Fruit fly (Drosophila melanogaster): ENCODE data around the gene CG2017.
A peak's percentile ranks its signal among the peaks of the same experiment; 100 is the strongest.

Gene CG2017

dm6 chr3R:5832345-5832981 is 29.7 kb downstream of the CG2017 start (continued):
- no peak for TF ChIP-seq NC2β (GFP tag; optimal IDR thresholded peaks at IDR 0.05)
- TF ChIP-seq CG10543 (GFP tag; optimal IDR thresholded peaks at IDR 0.05), result peak; percentile 21
- TF ChIP-seq ftz-f1 (GFP tag; optimal IDR thresholded peaks at IDR 0.05), result peak; percentile 23
- TF ChIP-seq CG34422 (GFP tag; IDR thresholded peaks at IDR 0.05), result no peak
- peak; percentile 86 for TF ChIP-seq CG34376 (GFP tag; optimal IDR thresholded peaks at IDR 0.05)
- no peak for TF ChIP-seq CG1233 (GFP tag; optimal IDR thresholded peaks at IDR 0.05)
- peak; percentile 87 for TF ChIP-seq exex (tag; optimal IDR thresholded peaks at IDR 0.05)
- no peak for TF ChIP-seq Bdp1 (GFP tag; optimal IDR thresholded peaks at IDR 0.05)
- TF ChIP-seq CG8089 (GFP tag; optimal IDR thresholded peaks at IDR 0.05), result no peak
- no peak for TF ChIP-seq ab (GFP tag; optimal IDR thresholded peaks at IDR 0.05)
- peak; percentile 75 for TF ChIP-seq grn (GFP tag; optimal IDR thresholded peaks at IDR 0.05)
- TF ChIP-seq gcm (GFP tag; optimal IDR thresholded peaks at IDR 0.05), result no peak
- TF ChIP-seq CG9215 (GFP tag; IDR thresholded peaks at IDR 0.05), result no peak
- no peak for TF ChIP-seq CG9437 (GFP tag; optimal IDR thresholded peaks at IDR 0.05)
- TF ChIP-seq CG32772 (GFP tag; IDR thresholded peaks at IDR 0.05), result no peak
- no peak for TF ChIP-seq CG8944 (GFP tag; optimal IDR thresholded peaks at IDR 0.05)

- TF ChIP-seq CG16779 (GFP tag; IDR thresholded peaks at IDR 0.05), result no peak
- TF ChIP-seq CG6813 (GFP tag; optimal IDR thresholded peaks at IDR 0.05), result no peak
- peak; percentile 2 for TF ChIP-seq sug (tag; optimal IDR thresholded peaks at IDR 0.05)
- peak; percentile 86 for TF ChIP-seq Adf1 (GFP tag; IDR thresholded peaks at IDR 0.05)
- TF ChIP-seq CG11504 (tag; optimal IDR thresholded peaks at IDR 0.05), result no peak
- no peak for TF ChIP-seq CG17328 (GFP tag; IDR thresholded peaks at IDR 0.05)
- no peak for TF ChIP-seq chn (GFP tag; optimal IDR thresholded peaks at IDR 0.05)
- no peak for TF ChIP-seq CG1233 (GFP tag; optimal IDR thresholded peaks at IDR 0.05)
- TF ChIP-seq NFAT (GFP tag; IDR thresholded peaks at IDR 0.05), result 0 out of 2 replicates have a peak, but pooled peaks have one; percentile 5
- no peak for TF ChIP-seq Bgb (GFP tag; IDR thresholded peaks at IDR 0.05; ENCODE audit: partially characterized antibody)
Measured at dm6 chr3R:5831339-5831738, 30.9 kb downstream of the CG2017 start, which contains the start of gene CG1208. Gene CG1208, plus strand, starts transcription at chr3R:5831639.

dm6 chr3R:5829762-5830161 is 32.4 kb downstream of the CG2017 start, which contains the start of gene glob3:
Gene glob3, plus strand, starts transcription at chr3R:5830062.
- no peak for TF ChIP-seq CG2120 (GFP tag; optimal IDR thresholded peaks at IDR 0.05)
- TF ChIP-seq CG17912 (GFP tag; optimal IDR thresholded peaks at IDR 0.05), result no peak
- TF ChIP-seq dmrt99B (tag; optimal IDR thresholded peaks at IDR 0.05), result no peak
- no peak for TF ChIP-seq CG17359 (tag; optimal IDR thresholded peaks at IDR 0.05)
- no peak for TF ChIP-seq CG2202 (tag; optimal IDR thresholded peaks at IDR 0.05)
- TF ChIP-seq z (GFP tag; IDR thresholded peaks at IDR 0.05), result no peak
- no peak for TF ChIP-seq grn (GFP tag; optimal IDR thresholded peaks at IDR 0.05)
- TF ChIP-seq CG4404 (GFP tag; IDR thresholded peaks at IDR 0.05), result no peak

dm6 chr3R:5824456-5824855 is 37.7 kb downstream of the CG2017 start, which contains the start of the genes Sec20 and dgrn:
Gene Sec20, minus strand, starts transcription at chr3R:5824532.
Gene dgrn, plus strand, starts transcription at chr3R:5824615.
- TF ChIP-seq chm (GFP tag; IDR thresholded peaks at IDR 0.05), result no peak
- TF ChIP-seq CG6689 (GFP tag; IDR thresholded peaks at IDR 0.05), result peak; percentile 47; the same call in 1 of the 2 replicates
- TF ChIP-seq CG10654 (GFP tag; optimal IDR thresholded peaks at IDR 0.05), result peak; percentile 50
- no peak for TF ChIP-seq Hey (tag; optimal IDR thresholded peaks at IDR 0.05)
- no peak for TF ChIP-seq pita (GFP tag; optimal IDR thresholded peaks at IDR 0.05)
- TF ChIP-seq CG4854 (GFP tag; optimal IDR thresholded peaks at IDR 0.05), result peak; percentile 50
- TF ChIP-seq CG10147 (GFP tag; optimal IDR thresholded peaks at IDR 0.05), result peak; percentile 44
- TF ChIP-seq CG13624 (GFP tag; optimal IDR thresholded peaks at IDR 0.05), result peak; percentile 25
- peak; percentile 52; the same call in 2 of the 3 replicates for TF ChIP-seq Aef1 (GFP tag; IDR thresholded peaks at IDR 0.05)
- no peak for TF ChIP-seq chif (GFP tag; optimal IDR thresholded peaks at IDR 0.05)
- TF ChIP-seq Sox102F (GFP tag; optimal IDR thresholded peaks at IDR 0.05), result peak; percentile 68
- TF ChIP-seq CG1603 (tag; optimal IDR thresholded peaks at IDR 0.05), result peak; percentile 41
- peak; percentile 79 for TF ChIP-seq sug (tag; optimal IDR thresholded peaks at IDR 0.05)
- peak; percentile 31 for TF ChIP-seq fd96Cb (tag; optimal IDR thresholded peaks at IDR 0.05)
- no peak for TF ChIP-seq CG12769 (tag; optimal IDR thresholded peaks at IDR 0.05)
- TF ChIP-seq CG16779 (GFP tag; IDR thresholded peaks at IDR 0.05), result no peak
- TF ChIP-seq slbo (GFP tag; IDR thresholded peaks at IDR 0.05), result peak; percentile 84
